Worm (Caenorhabditis elegans) whole organism, L4 larva: Measurements from ENCODE around the gene F57A10.4.

Experiments
- R02D3.7 ChIP-seq: fragments of 150-350 bp; sonication (generic microtip); optimal IDR thresholded peaks from 3 replicates; lab custom pipeline; 2014; ENCODE audit warnings: missing biosample characterization, missing genetic modification characterization
- ZK337.2 ChIP-seq: fragments of 200-800 bp; sonication (Bioruptor generic); IDR thresholded peaks from 2 replicates; pipeline ENCODE4 v1.3.6; 2022; ENCODE audit warnings: missing genetic modification reagents, missing genetic modification characterization, missing compliant biosample characterization
- ama-1 ChIP-seq: fragments of 150-350 bp; optimal IDR thresholded peaks from 2 replicates; lab custom pipeline; 2014; ENCODE audit warnings: inconsistent platforms, mixed read lengths
- ces-1 ChIP-seq: fragments of 150-350 bp; sonication (generic microtip); optimal IDR thresholded peaks from 4 replicates; lab custom pipeline; 2014; ENCODE audit warnings: missing biosample characterization, missing genetic modification reagents, missing genetic modification characterization
- daf-19 ChIP-seq: fragments of 200-800 bp; sonication (Bioruptor generic); conservative IDR thresholded peaks from 2 replicates; pipeline ENCODE4 v1.3.6; 2022; ENCODE audit warnings: missing genetic modification characterization, missing compliant biosample characterization
- fos-1 ChIP-seq: fragments of 150-350 bp; optimal IDR thresholded peaks from 2 replicates; lab custom pipeline; 2014; ENCODE audit warnings: missing biosample characterization, missing genetic modification characterization
- lin-13 ChIP-seq: fragments of 150-350 bp; optimal IDR thresholded peaks from 2 replicates; lab custom pipeline; 2014; ENCODE audit warnings: missing biosample characterization, missing genetic modification reagents, missing genetic modification characterization
- madf-9 ChIP-seq: fragments of 200-800 bp; sonication (Bioruptor generic); conservative IDR thresholded peaks from 2 replicates; pipeline ENCODE4 v1.3.6; 2022; ENCODE audit warnings: missing genetic modification reagents, missing genetic modification characterization, missing compliant biosample characterization
- unc-39 ChIP-seq: sonication (generic microtip); optimal IDR thresholded peaks from 2 replicates; lab custom pipeline; 2017; ENCODE audit warnings: missing biosample characterization, missing genetic modification characterization

DNA sequence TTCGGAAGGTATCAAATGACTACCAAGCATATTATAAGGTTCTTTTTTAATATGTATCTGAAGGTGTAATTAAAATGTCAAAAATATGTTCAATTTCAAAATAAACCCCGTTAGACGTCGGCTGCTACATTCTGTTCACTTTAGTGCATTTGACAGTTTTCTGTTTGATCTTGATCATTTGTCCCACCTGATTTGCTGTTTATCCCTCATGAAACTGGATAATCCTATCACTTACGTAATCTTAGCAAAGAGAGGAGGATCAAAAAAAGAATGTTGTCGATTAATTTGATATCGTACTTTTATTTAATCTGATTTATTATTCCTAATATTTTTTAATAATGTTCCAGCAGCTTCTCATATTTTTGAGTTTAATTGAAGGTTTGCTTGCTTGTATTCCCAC lies 41.2 kb downstream of the F57A10.4 start, which contains the start of gene F54B8.1:
- TF ChIP-seq lin-13 (no peak), ama-1 (lab: Kevin White, UChicago) (no peak), R02D3.7 (no peak), ces-1 (GFP tag; lab: Kevin White, UChicago) (no peak), madf-9 (GFP tag; lab: Robert Waterston, UW) (no peak), ZK337.2 (GFP tag; lab: Robert Waterston, UW) (no peak), unc-39 (no peak), fos-1 (tag; lab: Kevin White, UChicago) (no peak), daf-19 (no peak)
